Fruit fly (Drosophila melanogaster) whole organism, adult: ENCODE measurements around the gene pHCl-2.

Experiments
- CG11617 ChIP-seq: fragments of 200-800 bp; sonication (Bioruptor generic); optimal IDR thresholded peaks from 2 replicates; lab custom pipeline; 2017; ENCODE audit warnings: mild to moderate bottlenecking, missing biosample characterization, missing genetic modification reagents, missing genetic modification characterization
- CG12768 ChIP-seq: fragments of 200-800 bp; sonication (Bioruptor generic); optimal IDR thresholded peaks from 2 replicates; lab custom pipeline; 2017; ENCODE audit warnings: missing biosample characterization, missing genetic modification characterization, mild to moderate bottlenecking, moderate library complexity, missing genetic modification reagents
- CG14711 ChIP-seq: fragments of 200-800 bp; sonication (Bioruptor generic); optimal IDR thresholded peaks from 2 replicates; lab custom pipeline; 2018; ENCODE audit warnings: missing biosample characterization, mild to moderate bottlenecking, missing genetic modification characterization, moderate library complexity
- CG1620 ChIP-seq: fragments of 200-800 bp; sonication (Bioruptor generic); optimal IDR thresholded peaks from 2 replicates; lab custom pipeline; 2016; ENCODE audit warnings: missing biosample characterization, missing genetic modification characterization
- CG33017 ChIP-seq: fragments of 200-800 bp; sonication (Bioruptor generic); optimal IDR thresholded peaks from 2 replicates; lab custom pipeline; 2018; ENCODE audit warnings: missing biosample characterization, mild to moderate bottlenecking, missing genetic modification characterization, moderate library complexity
- CG5204 ChIP-seq: fragments of 200-800 bp; sonication (Bioruptor generic); optimal IDR thresholded peaks from 2 replicates; lab custom pipeline; 2016; ENCODE audit warnings: missing biosample characterization, missing genetic modification characterization
- CG7045 ChIP-seq: fragments of 200-800 bp; sonication (Bioruptor generic); optimal IDR thresholded peaks from 2 replicates; lab custom pipeline; 2017; ENCODE audit warnings: missing biosample characterization, mild to moderate bottlenecking, missing genetic modification characterization
- CG7101 ChIP-seq: fragments of 200-800 bp; sonication (Bioruptor generic); optimal IDR thresholded peaks from 2 replicates; lab custom pipeline; 2018; ENCODE audit warnings: missing biosample characterization, mild to moderate bottlenecking, missing genetic modification characterization, moderate library complexity
- Clk ChIP-seq: fragments of 200-800 bp; sonication (Bioruptor generic); optimal IDR thresholded peaks from 2 replicates; lab custom pipeline; 2017; ENCODE audit warnings: missing biosample characterization, missing genetic modification characterization
- Crg-1 ChIP-seq: fragments of 200-800 bp; sonication (Bioruptor generic); optimal IDR thresholded peaks from 2 replicates; lab custom pipeline; 2016; ENCODE audit warnings: missing biosample characterization, missing genetic modification characterization
- Hr96 ChIP-seq: fragments of 200-800 bp; sonication (Bioruptor generic); optimal IDR thresholded peaks from 2 replicates; lab custom pipeline; 2016; ENCODE audit warnings: missing biosample characterization, missing genetic modification characterization
- Mnt ChIP-seq: fragments of 200-800 bp; sonication (Bioruptor generic); optimal IDR thresholded peaks from 2 replicates; lab custom pipeline; 2016; ENCODE audit warnings: missing biosample characterization, mild to moderate bottlenecking, missing genetic modification characterization
- bab1 ChIP-seq: fragments of 200-800 bp; sonication (Bioruptor generic); optimal IDR thresholded peaks from 3 replicates; lab custom pipeline; 2019; ENCODE audit warnings: missing biosample characterization, mild to moderate bottlenecking, missing genetic modification characterization, moderate library complexity
- cic ChIP-seq: fragments of 200-800 bp; sonication (Bioruptor generic); optimal IDR thresholded peaks from 2 replicates; lab custom pipeline; 2017; ENCODE audit warnings: missing biosample characterization, mild to moderate bottlenecking, missing genetic modification characterization, moderate library complexity
- cnc ChIP-seq, 2 experiments: fragments of >200 bp; optimal IDR thresholded peaks; 2 replicates each; lab custom pipeline; 2017
- kay ChIP-seq: fragments of 200-800 bp; sonication (Bioruptor generic); peaks from one replicate; lab custom pipeline; 2016; ENCODE audit warnings: missing biosample characterization, missing genetic modification characterization, borderline replicate concordance
- ovo ChIP-seq: fragments of 200-800 bp; sonication (Bioruptor generic); optimal IDR thresholded peaks from 2 replicates; lab custom pipeline; 2016; ENCODE audit warnings: missing biosample characterization, missing genetic modification characterization
- pad ChIP-seq: fragments of 200-800 bp; sonication (Bioruptor generic); optimal IDR thresholded peaks from 3 replicates; lab custom pipeline; 2017; ENCODE audit warnings: missing biosample characterization, missing genetic modification characterization, mild to moderate bottlenecking, moderate library complexity, missing genetic modification reagents
- tj ChIP-seq: fragments of 200-800 bp; sonication (Bioruptor generic); optimal IDR thresholded peaks from 3 replicates; lab custom pipeline; 2017; ENCODE audit warnings: missing biosample characterization, mild to moderate bottlenecking, missing genetic modification characterization, moderate library complexity
- toe ChIP-seq: fragments of 200-800 bp; sonication (Bioruptor generic); optimal IDR thresholded peaks from 2 replicates; lab custom pipeline; 2016; ENCODE audit warnings: missing biosample characterization, missing genetic modification characterization

Gene pHCl-2

dm6 chr3R:31305284-31305683 is at the start of gene pHCl-2:
TSS of gene pHCl-2 (minus strand) at chr3R:31305384.
- TF ChIP-seq Mnt (GFP tag; lab: Kevin White, UChicago) (no peak), CG1620 (no peak), CG14711 (tag; lab: Kevin White, UChicago) (no peak), CG7045 (GFP tag; lab: Kevin White, UChicago) (no peak), bab1 (GFP tag; lab: Kevin White, UChicago) (no peak), CG7101 (tag; lab: Kevin White, UChicago) (no peak), CG12768 (GFP tag; lab: Kevin White, UChicago) (no peak), tj (GFP tag; lab: Kevin White, UChicago) (no peak), Hr96 (no peak), ovo (GFP tag; lab: Kevin White, UChicago) (no peak), Crg-1 (GFP tag; lab: Kevin White, UChicago) (no peak), kay (GFP tag; lab: Kevin White, UChicago) (no peak), CG5204 (GFP tag; lab: Kevin White, UChicago) (no peak), CG33017 (tag; lab: Kevin White, UChicago) (no peak), pad (GFP tag; lab: Kevin White, UChicago) (no peak), cic (no peak), CG11617 (GFP tag; lab: Kevin White, UChicago) (no peak)

- no peak for TF ChIP-seq CG7101 (tag; lab: Kevin White, UChicago)
- TF ChIP-seq bab1 (GFP tag; lab: Kevin White, UChicago), result no peak
- no peak for TF ChIP-seq Mnt (GFP tag; lab: Kevin White, UChicago)
- TF ChIP-seq tj (GFP tag; lab: Kevin White, UChicago), result no peak
- TF ChIP-seq CG1620, result no peak
- no peak for TF ChIP-seq Hr96
- TF ChIP-seq kay (GFP tag; lab: Kevin White, UChicago), result no peak
- TF ChIP-seq cnc (optimal IDR thresholded peaks at IDR 0.05; lab: Kevin White, UChicago), result no peak
- no peak for TF ChIP-seq CG11617 (GFP tag; lab: Kevin White, UChicago)
- TF ChIP-seq ovo (GFP tag; lab: Kevin White, UChicago), result no peak
- TF ChIP-seq Clk, result no peak
- TF ChIP-seq CG5204 (GFP tag; lab: Kevin White, UChicago), result no peak
- TF ChIP-seq CG14711 (tag; lab: Kevin White, UChicago), result no peak
- no peak for TF ChIP-seq Crg-1 (GFP tag; lab: Kevin White, UChicago)
- TF ChIP-seq toe (GFP tag; lab: Kevin White, UChicago), result no peak
These were observed 41.5 kb upstream of the pHCl-2 start for dm6 chr3R:31346657-31347056.

dm6 chr3R:31345626-31346025 is 40.4 kb upstream of the pHCl-2 start:
- no peak for TF ChIP-seq CG12768 (GFP tag; lab: Kevin White, UChicago)
- no peak for TF ChIP-seq cic
- no peak for TF ChIP-seq toe (GFP tag; lab: Kevin White, UChicago)
- no peak for TF ChIP-seq CG7045 (GFP tag; lab: Kevin White, UChicago)
- no peak for TF ChIP-seq CG11617 (GFP tag; lab: Kevin White, UChicago)

dm6 chr3R:31342574-31342973 is 37.4 kb upstream of the pHCl-2 start:
- TF ChIP-seq CG14711 (tag; lab: Kevin White, UChicago) (no peak), pad (GFP tag; lab: Kevin White, UChicago) (no peak), toe (GFP tag; lab: Kevin White, UChicago) (no peak), CG12768 (GFP tag; lab: Kevin White, UChicago) (no peak), CG7045 (GFP tag; lab: Kevin White, UChicago) (no peak), CG1620 (no peak), CG33017 (tag; lab: Kevin White, UChicago) (no peak), Mnt (GFP tag; lab: Kevin White, UChicago) (no peak)

- TF ChIP-seq tj (GFP tag; lab: Kevin White, UChicago), result peak; percentile 92
- no peak for TF ChIP-seq CG5204 (GFP tag; lab: Kevin White, UChicago)
These were observed 35.6 kb upstream of the pHCl-2 start for dm6 chr3R:31340769-31341168.

- TF ChIP-seq cnc (optimal IDR thresholded peaks at IDR 0.05; lab: Kevin White, UChicago) (no peak), cic (no peak), CG1620 (no peak), bab1 (GFP tag; lab: Kevin White, UChicago) (no peak), pad (GFP tag; lab: Kevin White, UChicago) (no peak)
These were observed 34.6 kb upstream of the pHCl-2 start for dm6 chr3R:31339818-31340217.

- TF ChIP-seq CG5204 (GFP tag; lab: Kevin White, UChicago), result no peak
- no peak for TF ChIP-seq CG7101 (tag; lab: Kevin White, UChicago)
- TF ChIP-seq CG11617 (GFP tag; lab: Kevin White, UChicago), result no peak
- TF ChIP-seq CG1620, result no peak
- TF ChIP-seq CG14711 (tag; lab: Kevin White, UChicago), result no peak
- no peak for TF ChIP-seq toe (GFP tag; lab: Kevin White, UChicago)
- TF ChIP-seq Crg-1 (GFP tag; lab: Kevin White, UChicago), result no peak
- TF ChIP-seq kay (GFP tag; lab: Kevin White, UChicago), result no peak
- TF ChIP-seq CG12768 (GFP tag; lab: Kevin White, UChicago), result no peak
- no peak for TF ChIP-seq Mnt (GFP tag; lab: Kevin White, UChicago)
- no peak for TF ChIP-seq pad (GFP tag; lab: Kevin White, UChicago)
- no peak for TF ChIP-seq ovo (GFP tag; lab: Kevin White, UChicago)
- no peak for TF ChIP-seq Clk
These were observed 31.1 kb upstream of the pHCl-2 start for dm6 chr3R:31336291-31336690.
